Fruit fly (Drosophila melanogaster): Measurements from ENCODE around the gene gd.

DNA sequence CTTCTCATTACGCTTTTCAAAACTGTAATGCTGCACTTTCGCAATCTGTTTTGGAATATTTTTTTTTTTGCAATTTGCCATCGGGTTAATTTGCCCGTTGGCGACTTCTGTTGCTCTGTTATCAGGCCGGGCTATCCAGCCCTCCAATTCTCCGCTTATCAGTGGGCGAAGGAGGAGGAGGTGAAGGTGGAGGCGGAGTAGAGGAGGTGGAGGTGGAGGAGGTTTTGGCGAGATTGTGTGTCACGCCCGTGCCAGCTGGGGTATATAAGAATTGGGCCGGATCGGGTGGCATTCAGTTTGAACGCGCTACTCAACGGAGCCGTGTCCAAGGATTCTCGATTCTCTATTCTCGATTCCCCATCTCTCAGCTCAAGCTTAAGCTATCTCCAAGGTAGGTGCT lies 26.6 kb upstream of the gd start:
- TF ChIP-seq CG7045 (GFP tag; optimal IDR thresholded peaks at IDR 0.05) (no peak), pad (GFP tag; optimal IDR thresholded peaks at IDR 0.05) (no peak), Crg-1 (GFP tag; optimal IDR thresholded peaks at IDR 0.05) (no peak), bab1 (GFP tag; optimal IDR thresholded peaks at IDR 0.05) (no peak), cnc (optimal IDR thresholded peaks at IDR 0.05) (no peak), Mnt (GFP tag; optimal IDR thresholded peaks at IDR 0.05) (no peak), CG7101 (tag; optimal IDR thresholded peaks at IDR 0.05) (no peak), Clk (GFP tag; optimal IDR thresholded peaks at IDR 0.05) (no peak), CG11617 (GFP tag; optimal IDR thresholded peaks at IDR 0.05) (no peak), CG12768 (GFP tag; optimal IDR thresholded peaks at IDR 0.05) (no peak)

All from whole organism, adult.